Worm (Caenorhabditis elegans) whole organism, L2 larva: Measurements from ENCODE around the gene ctsa-1.1.

Source experiments
- C34F6.9 ChIP-seq: fragments of 150-350 bp; optimal IDR thresholded peaks from 2 replicates; lab custom pipeline; 2014; ENCODE audit warnings: missing biosample characterization, missing genetic modification characterization
- F13H6.1 ChIP-seq: sonication (generic microtip); optimal IDR thresholded peaks from 2 replicates; lab custom pipeline; 2016; ENCODE audit warnings: missing genetic modification characterization, missing compliant biosample characterization
- R02D3.7 ChIP-seq: fragments of 150-350 bp; optimal IDR thresholded peaks from 2 replicates; lab custom pipeline; 2014; ENCODE audit warnings: missing biosample characterization, missing genetic modification characterization
- alr-1 ChIP-seq: fragments of 150-350 bp; optimal IDR thresholded peaks from 2 replicates; lab custom pipeline; 2014; ENCODE audit warnings: missing biosample characterization, missing genetic modification characterization
- aly-2 ChIP-seq: fragments of 150-350 bp; optimal IDR thresholded peaks from 2 replicates; lab custom pipeline; 2014; ENCODE audit warnings: missing biosample characterization, missing genetic modification characterization
- ama-1 ChIP-seq: fragments of 150-350 bp; optimal IDR thresholded peaks from 2 replicates; lab custom pipeline; 2018; ENCODE audit warnings: inconsistent platforms
- blmp-1 ChIP-seq: sonication (generic microtip); optimal IDR thresholded peaks from 2 replicates; lab custom pipeline; 2017; ENCODE audit warnings: missing genetic modification characterization, mild to moderate bottlenecking, missing compliant biosample characterization, antibody characterized with exemption, moderate library complexity; ENCODE audit not compliant: insufficient read depth
- ceh-82 ChIP-seq: fragments of 150-350 bp; optimal IDR thresholded peaks from 2 replicates; lab custom pipeline; 2014; ENCODE audit warnings: missing biosample characterization, missing genetic modification characterization
- crh-2 ChIP-seq: sonication (generic microtip); optimal IDR thresholded peaks from 2 replicates; lab custom pipeline; 2017; ENCODE audit warnings: missing biosample characterization, missing genetic modification characterization
- dmd-4 ChIP-seq: sonication (generic microtip); optimal IDR thresholded peaks from 2 replicates; lab custom pipeline; 2017; ENCODE audit warnings: missing biosample characterization, missing genetic modification characterization
- egl-27 ChIP-seq: sonication (generic microtip); optimal IDR thresholded peaks from 3 replicates; lab custom pipeline; 2017; ENCODE audit warnings: missing biosample characterization, missing genetic modification reagents, missing genetic modification characterization
- elt-3 ChIP-seq: sonication (generic microtip); optimal IDR thresholded peaks from 2 replicates; lab custom pipeline; 2017; ENCODE audit warnings: missing biosample characterization, missing genetic modification characterization
- fos-1 ChIP-seq: fragments of 150-350 bp; optimal IDR thresholded peaks from 2 replicates; lab custom pipeline; 2014; ENCODE audit warnings: missing biosample characterization, missing genetic modification characterization
- gmeb-1 ChIP-seq: fragments of 150-350 bp; optimal IDR thresholded peaks from 2 replicates; lab custom pipeline; 2014; ENCODE audit warnings: missing biosample characterization, missing genetic modification characterization
- lin-11 ChIP-seq: fragments of 150-350 bp; sonication (generic microtip); optimal IDR thresholded peaks from 2 replicates; lab custom pipeline; 2014; ENCODE audit warnings: missing biosample characterization, missing genetic modification characterization, inconsistent platforms, mixed read lengths
- lin-13 ChIP-seq: fragments of 150-350 bp; optimal IDR thresholded peaks from 2 replicates; lab custom pipeline; 2014; ENCODE audit warnings: missing biosample characterization, missing genetic modification reagents, missing genetic modification characterization
- lin-39 ChIP-seq: fragments of 150-350 bp; optimal IDR thresholded peaks from 2 replicates; lab custom pipeline; 2014; ENCODE audit warnings: missing biosample characterization, missing genetic modification reagents, missing genetic modification characterization
- lsy-2 ChIP-seq, 2 experiments: fragments of 150-350 bp in 1 of 2; sonication (generic microtip) in 1 of 2; optimal IDR thresholded peaks; 2 replicates each; lab custom pipeline; 2014 to 2017; ENCODE audit warnings: missing biosample characterization in 2 of 2, missing genetic modification characterization in 2 of 2
- mab-5 ChIP-seq: fragments of 150-350 bp; optimal IDR thresholded peaks from 2 replicates; lab custom pipeline; 2014; ENCODE audit warnings: missing biosample characterization, missing genetic modification characterization
- mbf-1 ChIP-seq: sonication (generic microtip); optimal IDR thresholded peaks from 2 replicates; lab custom pipeline; 2017; ENCODE audit warnings: missing biosample characterization, missing genetic modification characterization
- mdl-1 ChIP-seq, 2 experiments: fragments of 150-350 bp in 1 of 2; sonication (generic microtip) in 1 of 2; optimal IDR thresholded peaks; 2 replicates each; lab custom pipeline; 2017; ENCODE audit warnings: missing biosample characterization in 2 of 2, missing genetic modification characterization in 2 of 2
- nhr-10 ChIP-seq: sonication (generic microtip); optimal IDR thresholded peaks from 2 replicates; lab custom pipeline; 2017; ENCODE audit warnings: missing biosample characterization, missing genetic modification characterization
- nhr-12 ChIP-seq: fragments of 150-350 bp; optimal IDR thresholded peaks from 2 replicates; lab custom pipeline; 2014; ENCODE audit warnings: missing biosample characterization, missing genetic modification characterization
- nhr-129 ChIP-seq: fragments of 150-350 bp; optimal IDR thresholded peaks from 2 replicates; lab custom pipeline; 2014; ENCODE audit warnings: missing biosample characterization, missing genetic modification characterization
- nhr-23 ChIP-seq: fragments of 150-350 bp; optimal IDR thresholded peaks from 2 replicates; lab custom pipeline; 2014; ENCODE audit warnings: missing biosample characterization, missing genetic modification reagents, missing genetic modification characterization
- nhr-25 ChIP-seq: fragments of 150-350 bp; sonication (generic microtip); optimal IDR thresholded peaks from 3 replicates; lab custom pipeline; 2014; ENCODE audit warnings: missing biosample characterization, missing genetic modification characterization
- nhr-6 ChIP-seq: fragments of 150-350 bp; optimal IDR thresholded peaks from 2 replicates; lab custom pipeline; 2014; ENCODE audit warnings: missing biosample characterization, missing genetic modification characterization
- nhr-77 ChIP-seq: fragments of 150-350 bp; optimal IDR thresholded peaks from 2 replicates; lab custom pipeline; 2014; ENCODE audit warnings: missing biosample characterization, missing genetic modification characterization
- peb-1 ChIP-seq: fragments of 150-350 bp; optimal IDR thresholded peaks from 2 replicates; lab custom pipeline; 2014; ENCODE audit warnings: missing biosample characterization, missing genetic modification characterization
- skn-1 ChIP-seq: sonication (generic microtip); optimal IDR thresholded peaks from 2 replicates; lab custom pipeline; 2017; ENCODE audit warnings: missing biosample characterization, missing genetic modification characterization
- sma-3 ChIP-seq: sonication (generic microtip); optimal IDR thresholded peaks from 2 replicates; lab custom pipeline; 2016; ENCODE audit warnings: missing genetic modification reagents, missing genetic modification characterization, missing compliant biosample characterization
- snpc-4 ChIP-seq: fragments of 150-350 bp; optimal IDR thresholded peaks from 2 replicates; lab custom pipeline; 2014; ENCODE audit warnings: missing biosample characterization, missing genetic modification characterization
- unc-39 ChIP-seq: fragments of 150-350 bp; optimal IDR thresholded peaks from 2 replicates; lab custom pipeline; 2014; ENCODE audit warnings: missing biosample characterization, missing genetic modification characterization
- unc-55 ChIP-seq: fragments of 150-350 bp; sonication (generic microtip); optimal IDR thresholded peaks from 3 replicates; lab custom pipeline; 2014; ENCODE audit warnings: missing biosample characterization, missing genetic modification reagents, missing genetic modification characterization
- unc-62 ChIP-seq: fragments of 150-350 bp; optimal IDR thresholded peaks from 2 replicates; lab custom pipeline; 2014; ENCODE audit warnings: missing biosample characterization, missing genetic modification reagents, missing genetic modification characterization
- ztf-1 ChIP-seq: fragments of 200-800 bp; sonication (Bioruptor generic); conservative IDR thresholded peaks from 2 replicates; pipeline ENCODE4 v1.3.6; 2022; ENCODE audit warnings: missing genetic modification characterization, missing compliant biosample characterization
- ztf-11 ChIP-seq: sonication (generic microtip); optimal IDR thresholded peaks from 2 replicates; lab custom pipeline; 2017; ENCODE audit warnings: missing biosample characterization, missing genetic modification characterization
- ztf-4 ChIP-seq: fragments of 150-350 bp; optimal IDR thresholded peaks from 2 replicates; lab custom pipeline; 2014; ENCODE audit warnings: missing biosample characterization, missing genetic modification characterization

Gene ctsa-1.1

DNA sequence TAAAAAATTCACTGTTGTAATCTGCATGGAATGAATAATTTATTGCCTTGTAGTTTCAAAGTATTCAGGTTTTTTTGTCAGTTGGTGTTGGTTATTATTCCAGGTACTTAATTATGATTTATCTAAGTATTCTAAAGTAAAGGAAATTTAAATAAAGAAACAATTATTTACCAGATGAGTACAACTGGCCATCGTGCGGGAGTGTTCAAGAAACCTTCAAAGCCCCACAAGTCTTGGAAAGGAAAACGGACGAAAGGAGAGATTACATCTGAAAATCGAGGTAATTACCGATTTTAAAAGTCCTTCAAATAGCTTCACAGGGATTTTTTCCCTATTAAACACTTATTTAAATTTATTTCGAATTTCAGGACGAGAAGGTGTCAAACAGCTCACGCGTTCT, 27.3 kb upstream of the ctsa-1.1 start, which contains the start of gene tag-151:
Gene tag-151, plus strand, starts transcription at position 158 of the 400 bp plus-strand sequence.
- TF ChIP-seq lsy-2 (tag; optimal IDR thresholded peaks at IDR 0.05; lab: Kevin White, UChicago): peak in 1 of 2 experiments; percentile 8
- TF ChIP-seq gmeb-1: no peak
- TF ChIP-seq nhr-25 (tag; lab: Kevin White, UChicago): peak; percentile 3
- TF ChIP-seq unc-39: no peak

DNA sequence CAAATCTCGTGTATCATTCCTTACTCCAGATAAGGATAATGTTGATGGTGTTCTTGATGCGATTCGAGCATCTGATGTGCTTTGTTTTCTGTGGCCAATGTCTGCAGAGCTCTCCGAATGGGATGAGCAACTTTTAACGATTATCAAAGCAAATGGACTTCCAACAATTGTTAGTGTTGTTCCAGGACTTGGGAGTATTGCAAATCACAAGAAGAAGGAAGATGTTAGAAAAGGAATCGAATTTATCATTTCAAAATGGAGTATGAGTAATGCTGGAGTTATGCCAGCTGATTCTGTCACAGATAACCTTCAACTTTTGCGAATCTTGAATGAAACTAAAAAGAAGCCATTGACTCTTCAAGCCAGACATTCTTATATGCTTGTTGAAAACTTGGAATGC, 26.6 kb upstream of the ctsa-1.1 start:
- no peak for TF ChIP-seq egl-27 (tag; lab: Kevin White, UChicago)
- TF ChIP-seq skn-1 (tag; lab: Kevin White, UChicago): no peak
- TF ChIP-seq fos-1 (tag; lab: Kevin White, UChicago): no peak
- no peak for TF ChIP-seq ceh-82
- no peak for TF ChIP-seq alr-1 (tag; lab: Kevin White, UChicago)
- TF ChIP-seq ztf-4 (tag; lab: Kevin White, UChicago): no peak

DNA sequence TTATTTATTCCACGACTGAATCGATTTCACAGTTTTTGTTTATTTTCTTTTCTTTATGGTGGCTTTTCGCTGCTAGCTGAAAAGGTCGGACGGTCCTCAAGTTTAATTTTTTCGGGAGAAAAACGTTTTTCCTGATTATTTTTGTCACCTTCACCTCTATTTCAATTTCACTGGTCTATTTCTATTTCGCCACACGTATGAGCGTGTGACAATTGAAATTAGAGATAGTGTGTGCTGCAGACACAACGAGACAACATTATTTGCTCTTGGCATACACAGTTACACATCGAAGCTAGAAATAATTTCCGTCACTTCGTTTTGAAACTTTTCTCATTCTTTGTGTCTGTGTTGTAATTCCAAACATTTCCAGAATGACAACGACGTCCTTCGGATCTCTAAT, 21.8 kb upstream of the ctsa-1.1 start, which contains the start of gene F41C3.8:
Gene F41C3.8, plus strand, starts transcription at position 371 of the 400 bp plus-strand sequence.
- TF ChIP-seq lin-11: no peak
- TF ChIP-seq mdl-1 (tag; optimal IDR thresholded peaks at IDR 0.05; lab: Kevin White, UChicago): no peak
- TF ChIP-seq lin-39: no peak
- TF ChIP-seq ztf-1: no peak
- peak; percentile 15 for TF ChIP-seq crh-2
- TF ChIP-seq fos-1 (tag; lab: Kevin White, UChicago): peak; percentile 66
- TF ChIP-seq nhr-23: no peak
- TF ChIP-seq F13H6.1 (tag; lab: Kevin White, UChicago): peak; percentile 29
- no peak for TF ChIP-seq mab-5 (tag; lab: Kevin White, UChicago)
- no peak for TF ChIP-seq snpc-4 (tag; lab: Kevin White, UChicago)
- no peak for TF ChIP-seq C34F6.9 (tag; lab: Kevin White, UChicago)
- TF ChIP-seq nhr-129 (tag; lab: Kevin White, UChicago): peak; percentile 17
- no peak for TF ChIP-seq nhr-77 (tag; lab: Kevin White, UChicago)
- TF ChIP-seq elt-3 (tag; lab: Kevin White, UChicago): no peak
- no peak for TF ChIP-seq ama-1 (lab: Kevin White, UChicago)
- no peak for TF ChIP-seq peb-1 (tag; lab: Kevin White, UChicago)
- TF ChIP-seq, all 48 proteins: peak for 4

DNA sequence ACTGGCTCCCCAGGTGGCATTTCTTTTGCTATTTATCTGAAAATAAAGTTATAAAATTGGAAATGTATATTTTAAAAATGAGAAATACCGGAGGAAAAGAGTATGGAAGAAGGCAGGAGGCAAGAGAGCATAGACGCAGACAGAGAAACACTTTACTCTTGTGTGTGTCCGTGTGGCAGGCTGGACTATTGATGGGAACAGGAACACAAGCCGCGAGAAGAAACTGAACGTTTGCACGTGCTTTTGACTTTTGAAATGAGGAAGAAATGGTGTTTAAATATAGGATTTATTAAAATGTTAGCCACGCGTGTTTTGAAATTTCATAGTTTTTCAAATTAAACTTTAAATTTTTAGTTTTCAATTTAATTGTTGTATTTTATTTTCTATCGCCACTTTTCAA, 11.3 kb upstream of the ctsa-1.1 start, which contains the start of gene F10G7.10:
Gene F10G7.10, minus strand, starts transcription at position 145 of the 400 bp plus-strand sequence.
- peak; percentile 24 for TF ChIP-seq unc-55 (GFP tag; lab: Kevin White, UChicago)
- TF ChIP-seq ztf-11 (tag; lab: Kevin White, UChicago): no peak
- TF ChIP-seq lin-11: no peak
- TF ChIP-seq lsy-2 (tag; optimal IDR thresholded peaks at IDR 0.05; lab: Kevin White, UChicago): peak in 1 of 2 experiments; percentile 35
- no peak for TF ChIP-seq mbf-1
- TF ChIP-seq sma-3: no peak

DNA sequence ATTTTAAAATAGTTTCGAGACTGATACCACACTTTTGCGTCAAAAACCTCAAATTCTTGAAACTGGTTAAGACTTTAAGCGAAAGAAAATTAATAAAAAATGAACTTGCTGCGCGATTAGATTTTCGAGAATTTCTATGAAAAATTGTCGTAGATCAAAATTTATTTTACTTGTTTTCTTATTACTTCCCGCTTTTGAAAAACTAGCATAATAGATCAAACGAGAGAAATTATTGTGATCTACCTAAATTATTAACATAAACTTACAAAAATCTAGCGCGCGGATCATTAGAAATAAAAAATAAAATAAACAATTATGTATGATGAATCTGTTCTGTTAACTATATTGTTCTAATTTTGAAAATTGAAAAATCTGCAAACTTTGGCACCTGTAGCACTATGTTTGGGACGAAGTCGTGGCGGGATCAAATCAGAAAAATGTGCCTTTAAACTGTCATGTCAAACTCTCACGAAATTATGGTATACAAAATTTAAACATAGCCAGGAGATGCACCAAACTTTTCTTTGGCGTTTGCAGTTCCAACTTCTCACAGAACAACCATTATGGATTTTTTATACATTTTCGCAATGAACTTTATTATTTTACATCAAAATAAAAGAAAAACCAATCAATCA, 10.6 kb upstream of the ctsa-1.1 start:
- TF ChIP-seq ztf-4 (tag; lab: Kevin White, UChicago) (no peak), ztf-11 (tag; lab: Kevin White, UChicago) (no peak), aly-2 (tag; lab: Kevin White, UChicago) (no peak), gmeb-1 (no peak), blmp-1 (no peak), nhr-77 (tag; lab: Kevin White, UChicago) (no peak), lsy-2 (tag; optimal IDR thresholded peaks at IDR 0.05; lab: Kevin White, UChicago) (no peak)
- TF ChIP-seq, all 48 proteins: peak for 0

DNA sequence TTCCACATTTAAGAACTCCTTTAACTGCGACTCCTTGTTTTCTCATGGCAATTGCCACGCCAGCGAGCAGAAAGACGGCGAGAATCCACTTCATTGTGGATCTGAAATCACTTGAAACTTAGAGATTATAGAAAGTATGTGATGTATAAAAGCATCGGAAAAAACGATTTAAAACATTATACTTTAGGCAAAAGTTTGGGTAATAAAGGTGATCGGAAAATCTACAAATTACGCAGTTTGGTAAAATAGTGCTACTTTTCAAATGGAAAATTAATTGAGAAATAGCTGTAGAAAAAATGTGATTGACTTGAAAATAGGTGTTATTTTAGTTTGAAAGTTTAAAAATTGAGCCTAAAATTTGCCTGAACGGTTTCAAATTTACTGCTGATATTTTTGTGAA, 9.7 kb upstream of the ctsa-1.1 start, which contains the start of gene ttr-41:
Gene ttr-41, minus strand, starts transcription at position 101 of the 400 bp plus-strand sequence.
- TF ChIP-seq lsy-2 (tag; optimal IDR thresholded peaks at IDR 0.05; lab: Kevin White, UChicago): no peak
- no peak for TF ChIP-seq egl-27 (tag; lab: Kevin White, UChicago)
- no peak for TF ChIP-seq nhr-129 (tag; lab: Kevin White, UChicago)
- TF ChIP-seq lin-13 (GFP tag; lab: Kevin White, UChicago): no peak
- TF ChIP-seq C34F6.9 (tag; lab: Kevin White, UChicago): no peak
- TF ChIP-seq nhr-12: no peak
- no peak for TF ChIP-seq unc-55 (GFP tag; lab: Kevin White, UChicago)
- TF ChIP-seq R02D3.7 (tag; lab: Kevin White, UChicago): no peak
- TF ChIP-seq nhr-6: no peak
- no peak for TF ChIP-seq nhr-77 (tag; lab: Kevin White, UChicago)
- TF ChIP-seq alr-1 (tag; lab: Kevin White, UChicago): no peak
- no peak for TF ChIP-seq unc-39
- no peak for TF ChIP-seq nhr-10
- no peak for TF ChIP-seq skn-1 (tag; lab: Kevin White, UChicago)
- no peak for TF ChIP-seq dmd-4 (tag; lab: Kevin White, UChicago)
- no peak for TF ChIP-seq lin-39
- TF ChIP-seq lin-11: no peak
- TF ChIP-seq unc-62 (GFP tag; lab: Kevin White, UChicago): no peak
- TF ChIP-seq, all 48 proteins: peak for 0
